Fruit fly (Drosophila melanogaster): ENCODE results near the gene CG10098.

Gene CG10098

dm6 chr3R:7130827-7131226, 6.5 kb downstream of the CG10098 start (continued):
- TF ChIP-seq HmgZ (tag; optimal IDR thresholded peaks at IDR 0.05) (peak; percentile 53), CG11398 (GFP tag; optimal IDR thresholded peaks at IDR 0.05) (no peak), Rfx (GFP tag; IDR thresholded peaks at IDR 0.05) (no peak; the same call in 1 of the 2 replicates), CG14710 (tag; optimal IDR thresholded peaks at IDR 0.05) (peak; percentile 17), pfk (GFP tag; optimal IDR thresholded peaks at IDR 0.05) (no peak), sob (GFP tag; IDR thresholded peaks at IDR 0.05) (no peak), ham (GFP tag; IDR thresholded peaks at IDR 0.05) (no peak), CG1832 (GFP tag; optimal IDR thresholded peaks at IDR 0.05) (no peak), Hr78 (GFP tag; optimal IDR thresholded peaks at IDR 0.05) (no peak), Lpt (GFP tag; optimal IDR thresholded peaks at IDR 0.05) (no peak), CG4404 (GFP tag; IDR thresholded peaks at IDR 0.05) (no peak), CG7745 (tag; optimal IDR thresholded peaks at IDR 0.05) (no peak), slp2 (GFP tag; optimal IDR thresholded peaks at IDR 0.05) (no peak), CG13424 (tag; optimal IDR thresholded peaks at IDR 0.05) (no peak), org-1 (GFP tag; optimal IDR thresholded peaks at IDR 0.05) (no peak), jumu (GFP tag; optimal IDR thresholded peaks at IDR 0.05) (no peak), sug (tag; optimal IDR thresholded peaks at IDR 0.05) (no peak), lilli (GFP tag; optimal IDR thresholded peaks at IDR 0.05) (no peak), unpg (GFP tag; optimal IDR thresholded peaks at IDR 0.05) (no peak), rib (GFP tag; IDR thresholded peaks at IDR 0.05) (no peak), CG15479 (GFP tag; optimal IDR thresholded peaks at IDR 0.05) (no peak), CG2202 (tag; optimal IDR thresholded peaks at IDR 0.05) (no peak), CG9437 (GFP tag; optimal IDR thresholded peaks at IDR 0.05) (peak; percentile 48), CG13287 (GFP tag; IDR thresholded peaks at IDR 0.05; ENCODE audit: partially characterized antibody) (peak; percentile 96), crp (GFP tag; optimal IDR thresholded peaks at IDR 0.05) (no peak), lab (GFP tag; optimal IDR thresholded peaks at IDR 0.05) (no peak), pros (GFP tag; optimal IDR thresholded peaks at IDR 0.05) (no peak), CG13894 (tag; optimal IDR thresholded peaks at IDR 0.05) (no peak), CG1233 (GFP tag; optimal IDR thresholded peaks at IDR 0.05) (no peak), Eip74EF (GFP tag; optimal IDR thresholded peaks at IDR 0.05) (no peak), al (GFP tag; IDR thresholded peaks at IDR 0.05) (no peak), CG4730 (GFP tag; IDR thresholded peaks at IDR 0.05) (no peak), chm (GFP tag; IDR thresholded peaks at IDR 0.05) (no peak), Dad (GFP tag; optimal IDR thresholded peaks at IDR 0.05) (no peak), sc (optimal IDR thresholded peaks at IDR 0.05) (no peak), sc (GFP tag; optimal IDR thresholded peaks at IDR 0.05) (no peak), dimm (GFP tag; IDR thresholded peaks at IDR 0.05) (no peak), CG11093 (GFP tag; IDR thresholded peaks at IDR 0.05) (no peak), aop (GFP tag; IDR thresholded peaks at IDR 0.05) (no peak), E2f1 (GFP tag; IDR thresholded peaks at IDR 0.05) (no peak), gsb (GFP tag; IDR thresholded peaks at IDR 0.05) (no peak), odd (GFP tag; optimal IDR thresholded peaks at IDR 0.05) (no peak), CG34376 (GFP tag; optimal IDR thresholded peaks at IDR 0.05) (no peak), CG4617 (GFP tag; optimal IDR thresholded peaks at IDR 0.05; ENCODE audit: borderline replicate concordance) (no peak), CG3838 (GFP tag; optimal IDR thresholded peaks at IDR 0.05) (no peak), Dek (tag; optimal IDR thresholded peaks at IDR 0.05) (no peak), fd96Cb (tag; optimal IDR thresholded peaks at IDR 0.05) (no peak), NC2β (GFP tag; optimal IDR thresholded peaks at IDR 0.05) (no peak), CG12942 (GFP tag; optimal IDR thresholded peaks at IDR 0.05) (no peak), BtbVII (GFP tag; optimal IDR thresholded peaks at IDR 0.05) (no peak), Hr39 (optimal IDR thresholded peaks at IDR 0.05) (no peak), scrt (GFP tag; optimal IDR thresholded peaks at IDR 0.05) (no peak)
